Fruit fly (Drosophila melanogaster) whole organism, embryonic: ENCODE measurements around the gene CG4820.

ENCODE experiments used
- Aef1 ChIP-seq: fragments of 200-800 bp; sonication (Bioruptor generic); IDR thresholded peaks from 3 replicates; pipeline ENCODE4 v1.3.6; 2022; ENCODE audit warnings: missing biosample characterization, missing genetic modification characterization
- CG11723 ChIP-seq: fragments of 200-800 bp; sonication (Bioruptor generic); optimal IDR thresholded peaks from 2 replicates; lab custom pipeline; 2017; ENCODE audit warnings: missing biosample characterization, mild to moderate bottlenecking, missing genetic modification characterization
- CG1233 ChIP-seq: fragments of 200-800 bp; sonication (Bioruptor generic); optimal IDR thresholded peaks from 4 replicates; lab custom pipeline; 2018; ENCODE audit warnings: missing biosample characterization, mild to moderate bottlenecking, missing genetic modification characterization
- CG12659 ChIP-seq: fragments of 200-800 bp; sonication (Bioruptor generic); optimal IDR thresholded peaks from 3 replicates; lab custom pipeline; 2017; ENCODE audit warnings: mild to moderate bottlenecking, missing biosample characterization, missing genetic modification reagents, missing genetic modification characterization
- CG13424 ChIP-seq: fragments of 200-800 bp; sonication (Bioruptor generic); optimal IDR thresholded peaks from 2 replicates; lab custom pipeline; 2019; ENCODE audit warnings: missing biosample characterization, mild to moderate bottlenecking, missing genetic modification characterization, moderate library complexity
- CG13894 ChIP-seq: fragments of 200-800 bp; sonication (Bioruptor generic); optimal IDR thresholded peaks from 3 replicates; lab custom pipeline; 2018; ENCODE audit warnings: missing biosample characterization, mild to moderate bottlenecking, missing genetic modification characterization, moderate library complexity
- CG15601 ChIP-seq: fragments of 200-800 bp; sonication (Bioruptor generic); optimal IDR thresholded peaks from 3 replicates; lab custom pipeline; 2019; ENCODE audit warnings: missing biosample characterization, mild to moderate bottlenecking, missing genetic modification characterization, moderate library complexity
- CG16863 ChIP-seq: fragments of 200-800 bp; sonication (Bioruptor generic); optimal IDR thresholded peaks from 3 replicates; lab custom pipeline; 2016; ENCODE audit warnings: missing biosample characterization, missing genetic modification characterization
- CG30431 ChIP-seq: fragments of 200-800 bp; sonication (Bioruptor generic); optimal IDR thresholded peaks from 2 replicates; lab custom pipeline; 2017; ENCODE audit warnings: missing biosample characterization, missing genetic modification characterization
- CG3163 ChIP-seq: fragments of 200-800 bp; sonication (Bioruptor generic); optimal IDR thresholded peaks from 3 replicates; lab custom pipeline; 2016; ENCODE audit warnings: missing biosample characterization, missing genetic modification characterization
- CG34224 ChIP-seq: fragments of 200-800 bp; sonication (Bioruptor generic); IDR thresholded peaks from 3 replicates; pipeline ENCODE4 v1.3.6; 2022; ENCODE audit warnings: missing biosample characterization, missing genetic modification characterization; ENCODE audit not compliant: partially characterized antibody
- CG3726 ChIP-seq: fragments of 200-800 bp; sonication (Bioruptor generic); IDR thresholded peaks from 3 replicates; pipeline ENCODE4, ENCODE4 v1.3.6; 2022; ENCODE audit warnings: missing biosample characterization, missing genetic modification characterization
- CG3838 ChIP-seq: fragments of 200-800 bp; sonication (Bioruptor generic); optimal IDR thresholded peaks from 3 replicates; lab custom pipeline; 2016; ENCODE audit warnings: missing biosample characterization, missing genetic modification characterization
- CG3847 ChIP-seq: fragments of 200-800 bp; sonication (Bioruptor generic); IDR thresholded peaks from 2 replicates; pipeline ENCODE4 v1.3.6; 2022; ENCODE audit warnings: missing biosample characterization, missing genetic modification characterization
- CG4424 ChIP-seq: fragments of 200-800 bp; sonication (Bioruptor generic); optimal IDR thresholded peaks from 3 replicates; lab custom pipeline; 2016; ENCODE audit warnings: missing biosample characterization, missing genetic modification characterization
- CG7745 ChIP-seq: fragments of 200-800 bp; sonication (Bioruptor generic); optimal IDR thresholded peaks from 2 replicates; lab custom pipeline; 2018; ENCODE audit warnings: missing biosample characterization, mild to moderate bottlenecking, missing genetic modification characterization, moderate library complexity
- CG9609 ChIP-seq: fragments of 200-800 bp; sonication (Bioruptor generic); optimal IDR thresholded peaks from 3 replicates; lab custom pipeline; 2016; ENCODE audit warnings: missing biosample characterization, missing genetic modification characterization
- Dip2 ChIP-seq: fragments of 200-800 bp; sonication (Bioruptor generic); IDR thresholded peaks from 2 replicates; pipeline ENCODE4 v1.3.6; 2022; ENCODE audit warnings: missing biosample characterization, missing genetic modification characterization
- Doc3 ChIP-seq: fragments of 200-800 bp; sonication (Bioruptor generic); IDR thresholded peaks from 3 replicates; pipeline ENCODE4 v1.3.6; 2022; ENCODE audit warnings: missing biosample characterization, missing genetic modification characterization; ENCODE audit not compliant: partially characterized antibody
- Elba2 ChIP-seq: fragments of 200-800 bp; sonication (Bioruptor generic); optimal IDR thresholded peaks from 3 replicates; lab custom pipeline; 2016; ENCODE audit warnings: missing biosample characterization, missing genetic modification characterization
- Gsc ChIP-seq: fragments of 200-800 bp; sonication (Bioruptor generic); IDR thresholded peaks from 2 replicates; pipeline ENCODE4 v1.3.6; 2022; ENCODE audit warnings: missing biosample characterization, missing genetic modification characterization
- H15 ChIP-seq: fragments of 200-800 bp; sonication (Bioruptor generic); IDR thresholded peaks from 3 replicates; pipeline ENCODE4 v1.3.6; 2022; ENCODE audit warnings: missing biosample characterization, missing genetic modification characterization
- HHEX ChIP-seq: fragments of 200-800 bp; sonication (Bioruptor generic); optimal IDR thresholded peaks from 3 replicates; lab custom pipeline; 2017; ENCODE audit warnings: missing biosample characterization, mild to moderate bottlenecking, missing genetic modification characterization, missing genetic modification reagents
- HLHmδ ChIP-seq: fragments of 200-800 bp; sonication (Bioruptor generic); optimal IDR thresholded peaks from 2 replicates; lab custom pipeline; 2018; ENCODE audit warnings: missing biosample characterization, mild to moderate bottlenecking, missing genetic modification characterization, moderate library complexity
- Hand ChIP-seq: fragments of 200-800 bp; sonication (Bioruptor generic); optimal IDR thresholded peaks from 2 replicates; lab custom pipeline; 2017; ENCODE audit warnings: mild to moderate bottlenecking, missing biosample characterization, missing genetic modification reagents, missing genetic modification characterization
- Lhr ChIP-seq: fragments of 200-800 bp; sonication (Bioruptor generic); optimal IDR thresholded peaks from 3 replicates; lab custom pipeline; 2017; ENCODE audit warnings: mild to moderate bottlenecking, missing biosample characterization, missing genetic modification reagents, missing genetic modification characterization
- MBD-R2 ChIP-seq: fragments of 200-800 bp; sonication (Bioruptor generic); IDR thresholded peaks from 2 replicates; pipeline ENCODE4 v1.3.6; 2022; ENCODE audit warnings: missing biosample characterization, missing genetic modification characterization
- MESR4 ChIP-seq: fragments of 200-800 bp; sonication (Bioruptor generic); optimal IDR thresholded peaks from 2 replicates; lab custom pipeline; 2018; ENCODE audit warnings: missing biosample characterization, mild to moderate bottlenecking, missing genetic modification characterization, moderate library complexity
- Myb ChIP-seq: fragments of 200-800 bp; sonication (Bioruptor generic); optimal IDR thresholded peaks from 2 replicates; lab custom pipeline; 2016; ENCODE audit warnings: missing biosample characterization, missing genetic modification characterization
- NC2β ChIP-seq: fragments of 200-800 bp; sonication (Bioruptor generic); optimal IDR thresholded peaks from 2 replicates; lab custom pipeline; 2016; ENCODE audit warnings: missing biosample characterization, missing genetic modification characterization
- Side ChIP-seq: fragments of 200-800 bp; sonication (Bioruptor generic); optimal IDR thresholded peaks from 2 replicates; lab custom pipeline; 2016; ENCODE audit warnings: missing biosample characterization, missing genetic modification characterization
- Stat92E ChIP-seq, 3 experiments: fragments of >200 bp in 2 of 3; fragments of 200-800 bp in 1 of 3; sonication (Bioruptor generic) in 1 of 3; optimal IDR thresholded peaks; 2 replicates each; lab custom pipeline; 2017 to 2019; ENCODE audit warnings: missing biosample characterization in 3 of 3, missing genetic modification characterization in 3 of 3, mild to moderate bottlenecking in 1 of 3, moderate library complexity in 1 of 3
- amos ChIP-seq: fragments of 200-800 bp; sonication (Bioruptor generic); IDR thresholded peaks from 2 replicates; pipeline ENCODE4 v1.3.6; 2022; ENCODE audit warnings: missing biosample characterization, missing genetic modification characterization; ENCODE audit not compliant: partially characterized antibody
- chn ChIP-seq: fragments of 200-800 bp; sonication (Bioruptor generic); optimal IDR thresholded peaks from 2 replicates; lab custom pipeline; 2016; ENCODE audit warnings: missing biosample characterization, missing genetic modification characterization
- dm ChIP-seq: fragments of 200-800 bp; sonication (Bioruptor generic); optimal IDR thresholded peaks from 3 replicates; lab custom pipeline; 2016; ENCODE audit warnings: missing biosample characterization, missing genetic modification characterization
- dmrt99B ChIP-seq: fragments of 200-800 bp; sonication (Bioruptor generic); optimal IDR thresholded peaks from 2 replicates; lab custom pipeline; 2018; ENCODE audit warnings: missing biosample characterization, mild to moderate bottlenecking, missing genetic modification characterization, moderate library complexity
- dpn ChIP-seq, 2 experiments: fragments of 200-800 bp; sonication (Bioruptor generic); optimal IDR thresholded peaks; 3 replicates each; lab custom pipeline; 2016; ENCODE audit warnings: missing biosample characterization in 2 of 2, missing genetic modification characterization in 2 of 2
- eyg ChIP-seq: fragments of 200-800 bp; sonication (Bioruptor generic); optimal IDR thresholded peaks from 3 replicates; lab custom pipeline; 2016; ENCODE audit warnings: missing biosample characterization, missing genetic modification characterization
- fd96Cb ChIP-seq: fragments of 200-800 bp; sonication (Bioruptor generic); optimal IDR thresholded peaks from 2 replicates; lab custom pipeline; 2018; ENCODE audit warnings: missing biosample characterization, mild to moderate bottlenecking, missing genetic modification characterization, moderate library complexity
- ftz-f1 ChIP-seq: fragments of 200-800 bp; sonication (Bioruptor generic); optimal IDR thresholded peaks from 2 replicates; lab custom pipeline; 2016; ENCODE audit warnings: missing biosample characterization, missing genetic modification characterization
- gcm ChIP-seq: fragments of 200-800 bp; sonication (Bioruptor generic); optimal IDR thresholded peaks from 2 replicates; lab custom pipeline; 2019; ENCODE audit warnings: missing biosample characterization, mild to moderate bottlenecking, missing genetic modification characterization, moderate library complexity
- kay ChIP-seq: fragments of 200-800 bp; sonication (Bioruptor generic); optimal IDR thresholded peaks from 2 replicates; lab custom pipeline; 2016; ENCODE audit warnings: missing biosample characterization, missing genetic modification characterization
- knrl ChIP-seq: fragments of 200-800 bp; sonication (Bioruptor generic); IDR thresholded peaks from 3 replicates; pipeline ENCODE4 v1.3.6; 2022; ENCODE audit warnings: missing biosample characterization, missing genetic modification characterization; ENCODE audit not compliant: partially characterized antibody
- p53 ChIP-seq: fragments of 200-800 bp; sonication (Bioruptor generic); optimal IDR thresholded peaks from 2 replicates; lab custom pipeline; 2016; ENCODE audit warnings: missing biosample characterization, missing genetic modification characterization
- pho ChIP-seq: fragments of 200-800 bp; sonication (Bioruptor generic); optimal IDR thresholded peaks from 2 replicates; lab custom pipeline; 2016; ENCODE audit warnings: missing biosample characterization, missing genetic modification characterization
- stwl ChIP-seq: fragments of 200-800 bp; sonication (Bioruptor generic); optimal IDR thresholded peaks from 3 replicates; lab custom pipeline; 2018; ENCODE audit warnings: missing biosample characterization, mild to moderate bottlenecking, missing genetic modification characterization, moderate library complexity
- toy ChIP-seq: fragments of 200-800 bp; sonication (Bioruptor generic); IDR thresholded peaks from 2 replicates; pipeline ENCODE4 v1.3.6; 2022; ENCODE audit warnings: missing biosample characterization, missing genetic modification characterization
- unc-4 ChIP-seq: fragments of 200-800 bp; sonication (Bioruptor generic); IDR thresholded peaks from 2 replicates; pipeline ENCODE4 v1.3.6; 2022; ENCODE audit warnings: missing biosample characterization, missing genetic modification characterization; ENCODE audit not compliant: partially characterized antibody

CG4820 gene

dm6 chr3R:11243951-11244660 is 27.8 kb downstream of the CG4820 start, which contains the start of the genes CG17734 and CG5214 (continued):
- TF ChIP-seq CG9609 (GFP tag; lab: Kevin White, UChicago) (peak; percentile 39), kay (GFP tag; lab: Kevin White, UChicago) (peak; percentile 21), CG3847 (no peak), CG15601 (tag; lab: Kevin White, UChicago) (no peak), dmrt99B (tag; lab: Kevin White, UChicago) (no peak), CG3726 (GFP tag; lab: Robert Waterston, UW) (no peak), CG1233 (GFP tag; lab: Kevin White, UChicago) (no peak), Gsc (GFP tag; lab: Robert Waterston, UW) (no peak), CG12659 (peak; percentile 86), Lhr (GFP tag; lab: Kevin White, UChicago) (no peak), CG3163 (GFP tag; lab: Kevin White, UChicago) (no peak), Aef1 (GFP tag; lab: Robert Waterston, UW) (no peak), dpn (GFP tag; optimal IDR thresholded peaks at IDR 0.05; lab: Kevin White, UChicago) (peak; percentile 0 to 54), Side (GFP tag; lab: Kevin White, UChicago) (no peak), knrl (no peak; the same call in none of the 3 replicates), Hand (no peak), eyg (GFP tag; lab: Kevin White, UChicago) (peak; percentile 33), CG3838 (GFP tag; lab: Kevin White, UChicago) (no peak), MESR4 (peak; percentile 63), Doc3 (peak; percentile 80), CG4424 (GFP tag; lab: Kevin White, UChicago) (peak; percentile 27), chn (GFP tag; lab: Kevin White, UChicago) (no peak), CG16863 (GFP tag; lab: Kevin White, UChicago) (no peak), CG11723 (no peak), fd96Cb (no peak), gcm (GFP tag; lab: Kevin White, UChicago) (no peak), Elba2 (no peak), CG13424 (tag; lab: Kevin White, UChicago) (peak; percentile 28), CG34224 (GFP tag; lab: Robert Waterston, UW) (peak; percentile 69), HHEX (GFP tag; lab: Kevin White, UChicago) (no peak), Dip2 (no peak), HLHmδ (GFP tag; lab: Kevin White, UChicago) (no peak), H15 (GFP tag; lab: Robert Waterston, UW) (no peak), toy (GFP tag; lab: Robert Waterston, UW) (no peak), CG13894 (tag; lab: Kevin White, UChicago) (no peak), stwl (tag; lab: Kevin White, UChicago) (no peak), unc-4 (peak; percentile 77), NC2β (no peak), amos (GFP tag; lab: Robert Waterston, UW) (peak; percentile 67; the same call in 1 of the 2 replicates), ftz-f1 (peak; percentile 98), Myb (peak; percentile 54), dm (GFP tag; lab: Kevin White, UChicago) (peak; percentile 47), Stat92E (GFP tag; optimal IDR thresholded peaks at IDR 0.05; lab: Kevin White, UChicago) (no peak), CG30431 (GFP tag; lab: Kevin White, UChicago) (no peak), CG7745 (tag; lab: Kevin White, UChicago) (no peak), pho (GFP tag; lab: Kevin White, UChicago) (peak; percentile 29), p53 (no peak), MBD-R2 (GFP tag; lab: Robert Waterston, UW) (peak; percentile 40; the same call in 1 of the 2 replicates)
